Fruit fly (Drosophila melanogaster) Kc167 (cell line): ENCODE results near the gene Ugt304A1.

Experiments
- Myc ChIP-seq: fragments of >200 bp; optimal IDR thresholded peaks from 2 replicates; lab custom pipeline; 2017; ENCODE audit warnings: missing external identifiers
- Sin3A ChIP-seq: fragments of >200 bp; optimal IDR thresholded peaks from 2 replicates; lab custom pipeline; 2018; ENCODE audit warnings: missing external identifiers
- h ChIP-seq: fragments of >200 bp; optimal IDR thresholded peaks from 3 replicates; lab custom pipeline; 2018; ENCODE audit warnings: missing external identifiers
- insv ChIP-seq: fragments of >200 bp; optimal IDR thresholded peaks from 3 replicates; lab custom pipeline; 2018; ENCODE audit warnings: missing external identifiers
- psq ChIP-seq: fragments of >200 bp; optimal IDR thresholded peaks from 2 replicates; lab custom pipeline; 2017; ENCODE audit warnings: missing external identifiers
- ttk ChIP-seq: sonication (Bioruptor generic); optimal IDR thresholded peaks from 2 replicates; lab custom pipeline; 2017; ENCODE audit warnings: missing external identifiers

- TF ChIP-seq Sin3A (lab: Kevin White, UChicago): no peak
- no peak for TF ChIP-seq ttk (lab: Kevin White, UChicago)
- no peak for TF ChIP-seq insv
- TF ChIP-seq h: no peak
- no peak for TF ChIP-seq Myc (lab: Kevin White, UChicago)
- no peak for TF ChIP-seq psq (lab: Kevin White, UChicago)
These were observed 30.1 kb downstream of the Ugt304A1 start, which contains the start of gene CheA86a for dm6 chr3R:11145135-11145534.
